Worm (Caenorhabditis elegans): ENCODE results near the gene F54F2.7.
A peak's percentile ranks its signal among the peaks of the same experiment; 100 is the strongest.

Gene F54F2.7

DNA sequence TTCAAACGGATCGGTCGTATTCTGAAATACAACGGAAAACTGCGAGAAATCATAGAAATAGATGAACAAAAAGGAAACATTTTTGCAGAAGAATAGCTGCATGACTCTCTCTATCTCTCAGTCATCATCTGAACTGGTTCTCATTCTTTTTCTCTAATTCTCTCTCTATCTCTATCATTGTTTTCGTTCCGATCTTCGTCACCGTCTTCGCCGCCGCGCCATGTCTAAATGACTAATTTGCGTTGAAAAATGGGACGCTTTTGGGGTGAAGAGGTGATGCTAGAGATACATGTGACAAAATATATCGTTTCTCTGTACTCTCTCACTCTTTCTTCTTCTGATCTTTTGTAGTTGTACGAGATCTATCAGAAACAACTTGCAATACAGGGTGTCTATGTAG is 26.7 kb downstream of the F54F2.7 start (continued):
- TF ChIP-seq mcd-1 (GFP tag; IDR thresholded peaks at IDR 0.05), result no peak
- TF ChIP-seq tbx-9 (tag; optimal IDR thresholded peaks at IDR 0.05; ENCODE audit: borderline replicate concordance), result no peak
- TF ChIP-seq hmg-1.2 (GFP tag; IDR thresholded peaks at IDR 0.05), result no peak
- TF ChIP-seq nfya-2 (GFP tag; IDR thresholded peaks at IDR 0.05), result no peak
- TF ChIP-seq ztf-26 (tag; optimal IDR thresholded peaks at IDR 0.05), result peak; percentile 60
- no peak for TF ChIP-seq T07F8.4 (tag; optimal IDR thresholded peaks at IDR 0.05)
- TF ChIP-seq lin-40 (tag; optimal IDR thresholded peaks at IDR 0.05), result peak; percentile 61
- TF ChIP-seq efl-1 (GFP tag; optimal IDR thresholded peaks at IDR 0.05), result no peak
- no peak for TF ChIP-seq ets-4 (GFP tag; optimal IDR thresholded peaks at IDR 0.05)
- TF ChIP-seq Y53G8AR.9 (GFP tag; conservative IDR thresholded peaks at IDR 0.05), result no peak
- no peak for TF ChIP-seq lin-26 (GFP tag; IDR thresholded peaks at IDR 0.05)
- peak; percentile 16 for TF ChIP-seq chd-7 (tag; optimal IDR thresholded peaks at IDR 0.05)

DNA sequence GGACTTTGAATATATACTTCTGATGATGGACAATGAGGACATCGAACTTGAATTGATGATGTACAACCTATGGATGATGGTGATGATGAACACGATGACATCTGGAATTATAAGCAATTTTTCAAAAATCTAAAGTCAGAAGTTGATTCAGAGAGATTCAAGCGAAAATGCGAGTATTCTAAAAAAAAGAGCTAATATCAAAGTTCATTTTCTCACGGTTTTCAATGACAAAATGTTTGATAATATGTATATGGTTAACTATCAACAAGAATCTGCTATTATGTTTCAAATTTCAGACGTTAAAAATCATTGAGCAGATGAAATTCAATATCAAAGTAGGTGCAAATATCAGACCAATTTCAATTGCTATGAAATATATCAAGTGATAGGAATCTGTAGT is 27.2 kb downstream of the F54F2.7 start, which contains the start of gene K02D10.4:
K02D10.4 (minus strand) TSS at position 101 of the 400 bp plus-strand sequence.
- TF ChIP-seq ceh-58 (GFP tag; IDR thresholded peaks at IDR 0.05) (no peak), attf-3 (GFP tag; conservative IDR thresholded peaks at IDR 0.05) (no peak), tbx-9 (tag; optimal IDR thresholded peaks at IDR 0.05; ENCODE audit: borderline replicate concordance) (no peak), akir-1 (GFP tag; optimal IDR thresholded peaks at IDR 0.05) (no peak), hsf-1 (GFP tag; IDR thresholded peaks at IDR 0.05) (no peak), ets-4 (GFP tag; optimal IDR thresholded peaks at IDR 0.05) (no peak), mel-28 (tag; optimal IDR thresholded peaks at IDR 0.05; ENCODE audit: borderline replicate concordance) (no peak), zfh-2 (GFP tag; conservative IDR thresholded peaks at IDR 0.05) (no peak), sptf-2 (GFP tag; optimal IDR thresholded peaks at IDR 0.05) (no peak), ceh-40 (GFP tag; IDR thresholded peaks at IDR 0.05) (no peak), C17E4.6 (GFP tag; IDR thresholded peaks at IDR 0.05) (no peak), die-1 (tag; optimal IDR thresholded peaks at IDR 0.05) (no peak), ZK185.1 (tag; optimal IDR thresholded peaks at IDR 0.05; ENCODE audit: poor library complexity, severe bottlenecking) (no peak)

DNA sequence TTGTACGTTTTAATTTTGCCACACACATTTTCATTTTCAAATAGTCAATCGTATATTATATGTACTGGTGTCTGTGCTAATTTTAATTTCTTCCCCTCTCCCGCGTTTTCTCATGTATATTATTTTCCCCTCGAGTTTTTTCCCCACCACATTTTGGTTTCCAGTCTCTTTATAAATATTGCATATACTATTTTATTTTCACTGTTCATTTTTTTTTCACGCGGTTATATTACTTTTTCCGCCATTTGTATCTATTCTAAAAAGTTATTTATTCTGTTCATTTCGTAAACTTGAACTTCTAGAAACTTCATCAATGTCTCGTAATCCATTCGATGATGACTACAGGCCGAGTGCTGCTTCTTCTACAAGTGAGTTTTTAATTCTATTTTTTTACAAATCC is 31.2 kb downstream of the F54F2.7 start, which contains the start of gene snap-29:
snap-29 (plus strand) TSS at position 301 of the 400 bp plus-strand sequence.
- TF ChIP-seq efl-1 (GFP tag; optimal IDR thresholded peaks at IDR 0.05) (no peak), Y95B8A.8 (GFP tag; IDR thresholded peaks at IDR 0.05) (no peak), F49E8.2 (tag; optimal IDR thresholded peaks at IDR 0.05; ENCODE audit: insufficient read depth) (no peak), athp-1 (tag; optimal IDR thresholded peaks at IDR 0.05) (no peak), attf-5 (GFP tag; optimal IDR thresholded peaks at IDR 0.05) (no peak), nfyb-1 (GFP tag; IDR thresholded peaks at IDR 0.05) (0 out of 2 replicates have a peak, but pooled peaks have one; percentile 9), ZK185.1 (tag; optimal IDR thresholded peaks at IDR 0.05; ENCODE audit: poor library complexity, severe bottlenecking) (no peak)

DNA sequence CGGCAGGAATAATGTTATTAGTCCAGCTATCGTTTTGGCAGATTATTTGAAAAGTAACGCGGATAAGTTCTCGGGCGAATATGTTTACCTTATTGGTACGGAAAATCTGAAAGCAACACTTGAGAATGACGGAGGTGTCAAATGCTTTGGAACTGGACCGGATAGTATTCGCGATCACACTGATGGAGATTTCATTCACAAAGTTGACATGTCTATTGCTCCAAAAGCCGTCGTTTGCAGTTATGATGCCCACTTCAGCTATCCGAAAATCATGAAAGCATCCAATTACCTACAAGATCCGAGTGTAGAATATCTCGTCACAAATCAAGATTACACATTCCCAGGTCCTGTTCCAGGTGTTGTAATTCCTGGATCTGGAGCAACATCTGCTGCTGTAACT is 33.8 kb downstream of the F54F2.7 start:
- no peak for TF ChIP-seq sea-2 (GFP tag; IDR thresholded peaks at IDR 0.05)
- 0 out of 2 replicates have a peak, but pooled peaks have one; percentile 22 for TF ChIP-seq hsf-1 (GFP tag; IDR thresholded peaks at IDR 0.05)

DNA sequence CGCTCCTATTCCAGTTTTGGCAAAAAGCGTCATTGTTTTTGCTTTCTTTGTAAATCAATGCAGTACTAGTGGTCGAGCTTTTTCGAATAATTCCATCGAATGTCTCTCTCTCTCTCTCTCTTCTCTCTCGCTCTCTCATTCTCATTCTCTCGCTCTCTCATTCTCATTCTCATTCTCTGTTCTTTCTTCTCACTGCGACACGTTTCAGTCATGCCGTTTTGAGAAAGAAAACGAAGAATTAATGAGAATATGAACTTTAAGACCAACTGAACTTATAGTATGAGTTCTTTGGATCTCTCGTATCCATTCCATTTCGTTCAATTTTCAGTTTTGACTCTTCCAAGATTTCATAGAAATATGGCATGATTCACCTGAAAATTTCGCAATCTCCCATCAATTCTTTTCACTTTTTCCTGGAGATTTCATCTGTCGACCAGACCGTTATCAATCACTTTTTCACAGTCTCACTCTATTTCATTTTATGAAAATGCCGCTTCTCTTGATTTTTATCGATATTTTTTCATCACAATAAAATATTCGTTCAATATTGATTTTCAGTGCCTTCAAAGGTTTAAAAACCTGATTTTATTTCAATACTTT is 34.6 kb downstream of the F54F2.7 start:
- TF ChIP-seq ztf-22 (GFP tag; optimal IDR thresholded peaks at IDR 0.05) (no peak), ztf-25 (GFP tag; IDR thresholded peaks at IDR 0.05) (no peak), akir-1 (GFP tag; optimal IDR thresholded peaks at IDR 0.05) (no peak), nhr-179 (tag; optimal IDR thresholded peaks at IDR 0.05) (no peak), F39B2.1 (GFP tag; IDR thresholded peaks at IDR 0.05) (no peak), nhr-80 (tag; optimal IDR thresholded peaks at IDR 0.05) (peak; percentile 57), repo-1 (tag; optimal IDR thresholded peaks at IDR 0.05) (no peak), ztf-6 (GFP tag; IDR thresholded peaks at IDR 0.05) (no peak), madf-10 (tag; optimal IDR thresholded peaks at IDR 0.05) (no peak), let-526 (GFP tag; IDR thresholded peaks at IDR 0.05) (no peak), lsl-1 (GFP tag; optimal IDR thresholded peaks at IDR 0.05) (no peak), nfya-2 (GFP tag; IDR thresholded peaks at IDR 0.05) (no peak), aptf-3 (GFP tag; IDR thresholded peaks at IDR 0.05) (no peak), dox-1 (GFP tag; IDR thresholded peaks at IDR 0.05) (no peak), hmg-1.2 (GFP tag; IDR thresholded peaks at IDR 0.05) (peak; percentile 36; the same call in 1 of the 2 replicates), attf-5 (GFP tag; optimal IDR thresholded peaks at IDR 0.05) (peak; percentile 2), Y53F4B.3 (GFP tag; IDR thresholded peaks at IDR 0.05) (no peak), lin-26 (GFP tag; IDR thresholded peaks at IDR 0.05) (no peak)
